Fruit fly (Drosophila melanogaster) whole organism, pupa: ENCODE results near the gene CG15534.

Source experiments
- CG10348 ChIP-seq: fragments of 200-800 bp; sonication (Bioruptor generic); IDR thresholded peaks from 2 replicates; pipeline ENCODE4 v1.3.6; 2022; ENCODE audit warnings: missing biosample characterization, missing genetic modification characterization
- CG12605 ChIP-seq: fragments of 200-800 bp; sonication (Bioruptor generic); IDR thresholded peaks from 2 replicates; pipeline ENCODE4 v1.3.6; 2022; ENCODE audit warnings: missing biosample characterization, missing genetic modification characterization
- CG13204 ChIP-seq: fragments of 200-800 bp; sonication (Bioruptor generic); optimal IDR thresholded peaks from 2 replicates; lab custom pipeline; 2018; ENCODE audit warnings: missing biosample characterization, mild to moderate bottlenecking, missing genetic modification characterization, moderate library complexity
- CG14655 ChIP-seq: fragments of 200-800 bp; sonication (Bioruptor generic); optimal IDR thresholded peaks from 3 replicates; lab custom pipeline; 2017; ENCODE audit warnings: mild to moderate bottlenecking, missing biosample characterization, missing genetic modification reagents, missing genetic modification characterization
- CG15710 ChIP-seq: fragments of 200-800 bp; sonication (Bioruptor generic); optimal IDR thresholded peaks from 2 replicates; lab custom pipeline; 2018; ENCODE audit warnings: missing biosample characterization, mild to moderate bottlenecking, missing genetic modification characterization, moderate library complexity
- CG17806 ChIP-seq: fragments of 200-800 bp; sonication (Bioruptor generic); optimal IDR thresholded peaks from 2 replicates; lab custom pipeline; 2018; ENCODE audit warnings: missing biosample characterization, mild to moderate bottlenecking, missing genetic modification characterization, moderate library complexity
- CG32121 ChIP-seq: fragments of 200-800 bp; sonication (Bioruptor generic); IDR thresholded peaks from 2 replicates; pipeline ENCODE4 v1.3.6; 2022; ENCODE audit warnings: missing biosample characterization, missing genetic modification characterization
- CG34367 ChIP-seq: fragments of 200-800 bp; sonication (Bioruptor generic); optimal IDR thresholded peaks from 2 replicates; lab custom pipeline; 2018; ENCODE audit warnings: missing biosample characterization, mild to moderate bottlenecking, missing genetic modification characterization
- CG4496 ChIP-seq: fragments of 200-800 bp; sonication (Bioruptor generic); IDR thresholded peaks from 3 replicates; pipeline ENCODE4 v1.3.6; 2022; ENCODE audit warnings: missing biosample characterization, missing genetic modification characterization
- CG8159 ChIP-seq: fragments of 200-800 bp; sonication (Bioruptor generic); optimal IDR thresholded peaks from 3 replicates; lab custom pipeline; 2018; ENCODE audit warnings: missing biosample characterization, mild to moderate bottlenecking, missing genetic modification characterization, moderate library complexity
- CG8301 ChIP-seq: fragments of 200-800 bp; sonication (Bioruptor generic); optimal IDR thresholded peaks from 2 replicates; lab custom pipeline; 2018; ENCODE audit warnings: missing biosample characterization, mild to moderate bottlenecking, missing genetic modification characterization
- CG9948 ChIP-seq: fragments of 200-800 bp; sonication (Bioruptor generic); optimal IDR thresholded peaks from 2 replicates; lab custom pipeline; 2018; ENCODE audit warnings: missing biosample characterization, mild to moderate bottlenecking, missing genetic modification characterization, moderate library complexity
- D1 ChIP-seq: fragments of 200-800 bp; sonication (Bioruptor generic); optimal IDR thresholded peaks from 2 replicates; lab custom pipeline; 2018; ENCODE audit warnings: missing biosample characterization, mild to moderate bottlenecking, missing genetic modification characterization, moderate library complexity
- EcR ChIP-seq: fragments of 200-800 bp; sonication (Bioruptor generic); optimal IDR thresholded peaks from 3 replicates; lab custom pipeline; 2019; ENCODE audit warnings: missing biosample characterization, missing genetic modification characterization, mild to moderate bottlenecking, moderate library complexity, missing genetic modification reagents
- Ets98B ChIP-seq: fragments of 200-800 bp; sonication (Bioruptor generic); IDR thresholded peaks from 2 replicates; pipeline ENCODE4 v1.3.6; 2022; ENCODE audit warnings: missing biosample characterization, missing genetic modification characterization
- Pif1A ChIP-seq: fragments of 200-800 bp; sonication (Bioruptor generic); optimal IDR thresholded peaks from 3 replicates; lab custom pipeline; 2016; ENCODE audit warnings: missing biosample characterization, missing genetic modification characterization
- Pif1B ChIP-seq: fragments of 200-800 bp; sonication (Bioruptor generic); optimal IDR thresholded peaks from 3 replicates; lab custom pipeline; 2016; ENCODE audit warnings: missing biosample characterization, missing genetic modification characterization
- Snoo ChIP-seq: fragments of 200-800 bp; sonication (Bioruptor generic); optimal IDR thresholded peaks from 3 replicates; lab custom pipeline; 2017; ENCODE audit warnings: missing biosample characterization, mild to moderate bottlenecking, missing genetic modification characterization, inconsistent platforms
- fd96Ca ChIP-seq: fragments of 200-800 bp; sonication (Bioruptor generic); IDR thresholded peaks from 3 replicates; pipeline ENCODE4 v1.3.6; 2022; ENCODE audit warnings: missing biosample characterization, missing genetic modification characterization
- gl ChIP-seq: fragments of 200-800 bp; sonication (Bioruptor generic); optimal IDR thresholded peaks from 2 replicates; lab custom pipeline; 2018; ENCODE audit warnings: missing biosample characterization, mild to moderate bottlenecking, missing genetic modification characterization
- rn ChIP-seq: fragments of 200-800 bp; sonication (Bioruptor generic); IDR thresholded peaks from 2 replicates; pipeline ENCODE4 v1.3.6; 2022; ENCODE audit warnings: missing biosample characterization, missing genetic modification characterization

Gene CG15534

dm6 chr3R:30459066-30459935, 27.4 kb downstream of the CG15534 start, which contains the start of the genes CG2224 and CDase:
CG2224 (minus strand) TSS chr3R:30459300.
CDase (plus strand) TSS chr3R:30459521.
- TF ChIP-seq Pif1B (GFP tag; lab: Kevin White, UChicago) (no peak), fd96Ca (GFP tag; lab: Robert Waterston, UW) (no peak), CG13204 (no peak), CG8301 (tag; lab: Kevin White, UChicago) (no peak), CG9948 (tag; lab: Kevin White, UChicago) (no peak), CG34367 (tag; lab: Kevin White, UChicago) (no peak), rn (GFP tag; lab: Robert Waterston, UW) (no peak), Snoo (no peak), CG17806 (tag; lab: Kevin White, UChicago) (no peak), CG8159 (no peak), CG12605 (GFP tag; lab: Robert Waterston, UW) (no peak), D1 (tag; lab: Kevin White, UChicago) (no peak), EcR (GFP tag; lab: Kevin White, UChicago) (no peak), CG15710 (no peak), CG14655 (no peak), Pif1A (no peak), CG4496 (GFP tag; lab: Robert Waterston, UW) (no peak), CG10348 (GFP tag; lab: Robert Waterston, UW) (no peak)

dm6 chr3R:30460187-30460586, 28.3 kb downstream of the CG15534 start:
- TF ChIP-seq CG4496 (GFP tag; lab: Robert Waterston, UW) (0 out of 3 replicates have a peak, but pooled peaks have one; percentile 13), CG32121 (GFP tag; lab: Robert Waterston, UW) (0 out of 2 replicates have a peak, but pooled peaks have one; percentile 41), CG15710 (no peak), CG8159 (no peak), Ets98B (GFP tag; lab: Robert Waterston, UW) (no peak; the same call in 1 of the 2 replicates)

dm6 chr3R:30461608-30462243, 29.9 kb downstream of the CG15534 start:
- no peak for TF ChIP-seq CG14655
- TF ChIP-seq CG12605 (GFP tag; lab: Robert Waterston, UW) = peak; percentile 65
- no peak for TF ChIP-seq CG10348 (GFP tag; lab: Robert Waterston, UW)
- peak; percentile 41; the same call in 2 of the 3 replicates for TF ChIP-seq CG4496 (GFP tag; lab: Robert Waterston, UW)
- peak; percentile 67 for TF ChIP-seq CG15710
- peak; percentile 58 for TF ChIP-seq EcR (GFP tag; lab: Kevin White, UChicago)
- peak; percentile 63 for TF ChIP-seq CG8301 (tag; lab: Kevin White, UChicago)
- TF ChIP-seq Ets98B (GFP tag; lab: Robert Waterston, UW) = peak; percentile 56; the same call in 1 of the 2 replicates
- TF ChIP-seq CG17806 (tag; lab: Kevin White, UChicago) = peak; percentile 58
- TF ChIP-seq Pif1A = no peak
- TF ChIP-seq rn (GFP tag; lab: Robert Waterston, UW) = no peak
- TF ChIP-seq CG32121 (GFP tag; lab: Robert Waterston, UW) = peak; percentile 63
- TF ChIP-seq D1 (tag; lab: Kevin White, UChicago) = no peak
- peak; percentile 58 for TF ChIP-seq CG34367 (tag; lab: Kevin White, UChicago)
- peak; percentile 48 for TF ChIP-seq Pif1B (GFP tag; lab: Kevin White, UChicago)
- peak; percentile 66 for TF ChIP-seq CG8159
- no peak for TF ChIP-seq gl
- TF ChIP-seq fd96Ca (GFP tag; lab: Robert Waterston, UW) = no peak
- peak; percentile 36 for TF ChIP-seq Snoo
- TF ChIP-seq CG9948 (tag; lab: Kevin White, UChicago) = peak; percentile 55
- peak; percentile 59 for TF ChIP-seq CG13204

dm6 chr3R:30464244-30464643, 32.4 kb downstream of the CG15534 start:
- TF ChIP-seq CG17806 (tag; lab: Kevin White, UChicago) (no peak), CG34367 (tag; lab: Kevin White, UChicago) (no peak), fd96Ca (GFP tag; lab: Robert Waterston, UW) (no peak), CG13204 (no peak), CG8301 (tag; lab: Kevin White, UChicago) (no peak)

dm6 chr3R:30465775-30466494, 34.1 kb downstream of the CG15534 start, which contains the start of gene PH4alphaEFB:
PH4alphaEFB (plus strand) TSS chr3R:30466050.
- TF ChIP-seq rn (GFP tag; lab: Robert Waterston, UW) = no peak
- no peak for TF ChIP-seq CG17806 (tag; lab: Kevin White, UChicago)
- TF ChIP-seq Ets98B (GFP tag; lab: Robert Waterston, UW) = no peak
- TF ChIP-seq CG4496 (GFP tag; lab: Robert Waterston, UW) = no peak
- TF ChIP-seq Pif1B (GFP tag; lab: Kevin White, UChicago) = no peak
- peak; percentile 53; the same call in 1 of the 2 replicates for TF ChIP-seq CG12605 (GFP tag; lab: Robert Waterston, UW)
- no peak for TF ChIP-seq CG14655
- no peak for TF ChIP-seq CG34367 (tag; lab: Kevin White, UChicago)
- peak; percentile 1 for TF ChIP-seq gl
- no peak for TF ChIP-seq CG32121 (GFP tag; lab: Robert Waterston, UW)
- no peak for TF ChIP-seq CG8159
- TF ChIP-seq Snoo = no peak
- no peak for TF ChIP-seq CG15710
- no peak for TF ChIP-seq CG13204
- TF ChIP-seq fd96Ca (GFP tag; lab: Robert Waterston, UW) = no peak
- TF ChIP-seq EcR (GFP tag; lab: Kevin White, UChicago) = peak; percentile 72
- TF ChIP-seq, all 21 proteins: peak for 3
